Worm (Caenorhabditis elegans) whole organism, young adult: Measurements from ENCODE around the gene sec-16A.1.

ENCODE experiments used
- F10E7.11 ChIP-seq: sonication (generic microtip); optimal IDR thresholded peaks from 2 replicates; lab custom pipeline; 2017; ENCODE audit warnings: mild to moderate bottlenecking, missing genetic modification characterization, moderate library complexity, missing compliant biosample characterization
- F22D6.2 ChIP-seq: sonication (generic microtip); optimal IDR thresholded peaks from 2 replicates; lab custom pipeline; 2016; ENCODE audit warnings: mild to moderate bottlenecking, missing genetic modification characterization, missing compliant biosample characterization
- F23B12.7 ChIP-seq: sonication (generic microtip); optimal IDR thresholded peaks from 2 replicates; lab custom pipeline; 2017; ENCODE audit warnings: missing genetic modification characterization, mild to moderate bottlenecking, missing compliant biosample characterization, antibody characterized with exemption, moderate library complexity; ENCODE audit not compliant: insufficient read depth
- F33H1.4 ChIP-seq: fragments of 200-800 bp; sonication (Bioruptor generic); IDR thresholded peaks from 2 replicates; pipeline ENCODE4 v1.3.6; 2022; ENCODE audit warnings: missing genetic modification reagents, missing genetic modification characterization, missing compliant biosample characterization
- F37B4.10 ChIP-seq: fragments of 200-800 bp; sonication (Bioruptor generic); IDR thresholded peaks from 2 replicates; pipeline ENCODE4 v1.3.6; 2022; ENCODE audit warnings: missing genetic modification characterization, missing compliant biosample characterization
- K12H6.12 ChIP-seq: fragments of 200-800 bp; sonication (Bioruptor generic); optimal IDR thresholded peaks from 2 replicates; lab custom pipeline; 2018; ENCODE audit warnings: mild to moderate bottlenecking, missing genetic modification characterization, missing compliant biosample characterization
- T07F8.4 ChIP-seq: sonication (generic microtip); optimal IDR thresholded peaks from 2 replicates; lab custom pipeline; 2016; ENCODE audit warnings: mild to moderate bottlenecking, missing genetic modification characterization, moderate library complexity, missing compliant biosample characterization
- Y79H2A.3 ChIP-seq: fragments of 200-800 bp; sonication (Bioruptor generic); conservative IDR thresholded peaks from 2 replicates; pipeline ENCODE4 v1.3.6; 2022; ENCODE audit warnings: missing genetic modification reagents, missing genetic modification characterization, missing compliant biosample characterization
- aptf-2 ChIP-seq: fragments of 200-800 bp; sonication (Bioruptor generic); conservative IDR thresholded peaks from 2 replicates; pipeline ENCODE4 v1.3.6; 2022; ENCODE audit warnings: missing genetic modification reagents, missing genetic modification characterization, missing compliant biosample characterization
- attf-5 ChIP-seq: fragments of 200-800 bp; sonication (Bioruptor generic); optimal IDR thresholded peaks from 2 replicates; lab custom pipeline; 2018; ENCODE audit warnings: mild to moderate bottlenecking, missing genetic modification characterization, missing compliant biosample characterization
- cebp-1 ChIP-seq, 2 experiments: fragments of 200-800 bp in 1 of 2; sonication (Bioruptor generic) in 1 of 2; sonication (generic microtip) in 1 of 2; IDR thresholded peaks in 1 of 2; optimal IDR thresholded peaks in 1 of 2; 2 replicates each; pipeline versions ENCODE4 v1.3.6 to Lab custom; 2017 to 2022; ENCODE audit warnings: missing compliant biosample characterization in 2 of 2, missing genetic modification characterization in 2 of 2, mild to moderate bottlenecking in 1 of 2, missing genetic modification reagents in 1 of 2, moderate library complexity in 1 of 2
- cebp-2 ChIP-seq: fragments of 200-800 bp; sonication (Bioruptor generic); IDR thresholded peaks from 2 replicates; pipeline ENCODE4 v1.3.6; 2022; ENCODE audit warnings: missing genetic modification characterization, missing compliant biosample characterization
- ceh-100 ChIP-seq: fragments of 200-800 bp; sonication (Bioruptor generic); IDR thresholded peaks from 2 replicates; pipeline ENCODE4 v1.3.6; 2022; ENCODE audit warnings: missing genetic modification reagents, missing genetic modification characterization, missing compliant biosample characterization
- ceh-79 ChIP-seq: sonication (generic microtip); optimal IDR thresholded peaks from 2 replicates; lab custom pipeline; 2017; ENCODE audit warnings: mild to moderate bottlenecking, missing genetic modification characterization, missing compliant biosample characterization
- chd-7 ChIP-seq: sonication (generic microtip); optimal IDR thresholded peaks from 2 replicates; lab custom pipeline; 2016; ENCODE audit warnings: mild to moderate bottlenecking, missing genetic modification characterization, moderate library complexity, missing compliant biosample characterization
- dox-1 ChIP-seq: fragments of 200-800 bp; sonication (Bioruptor generic); IDR thresholded peaks from 2 replicates; pipeline ENCODE4 v1.3.6; 2022; ENCODE audit warnings: missing genetic modification reagents, missing genetic modification characterization, missing compliant biosample characterization
- dpff-1 ChIP-seq: sonication (generic microtip); optimal IDR thresholded peaks from 2 replicates; lab custom pipeline; 2017; ENCODE audit warnings: mild to moderate bottlenecking, missing genetic modification characterization, missing compliant biosample characterization
- ekl-4 ChIP-seq: fragments of 200-800 bp; sonication (Bioruptor generic); IDR thresholded peaks from 2 replicates; pipeline ENCODE4 v1.3.6; 2022; ENCODE audit warnings: missing genetic modification reagents, missing genetic modification characterization, missing compliant biosample characterization
- fkh-3 ChIP-seq: sonication (generic microtip); optimal IDR thresholded peaks from 2 replicates; lab custom pipeline; 2016; ENCODE audit warnings: mild to moderate bottlenecking, missing genetic modification characterization, missing compliant biosample characterization
- hmg-1.2 ChIP-seq: fragments of 200-800 bp; sonication (Bioruptor generic); IDR thresholded peaks from 2 replicates; pipeline ENCODE4 v1.3.6; 2022; ENCODE audit warnings: missing genetic modification reagents, missing genetic modification characterization, missing compliant biosample characterization
- lin-26 ChIP-seq: fragments of 200-800 bp; sonication (Bioruptor generic); IDR thresholded peaks from 2 replicates; pipeline ENCODE4 v1.3.6; 2022; ENCODE audit warnings: missing genetic modification reagents, missing genetic modification characterization, missing compliant biosample characterization
- lsl-1 ChIP-seq: fragments of 200-800 bp; sonication (Bioruptor generic); optimal IDR thresholded peaks from 2 replicates; lab custom pipeline; 2018; ENCODE audit warnings: mild to moderate bottlenecking, missing genetic modification characterization, moderate library complexity, missing compliant biosample characterization
- nfyb-1 ChIP-seq: fragments of 200-800 bp; sonication (Bioruptor generic); IDR thresholded peaks from 2 replicates; pipeline ENCODE4 v1.3.6; 2022; ENCODE audit warnings: missing genetic modification reagents, missing genetic modification characterization, missing compliant biosample characterization
- nhr-179 ChIP-seq: sonication (generic microtip); optimal IDR thresholded peaks from 2 replicates; lab custom pipeline; 2016; ENCODE audit warnings: mild to moderate bottlenecking, missing genetic modification characterization, missing compliant biosample characterization
- nhr-27 ChIP-seq: fragments of 200-800 bp; sonication (Bioruptor generic); optimal IDR thresholded peaks from 2 replicates; lab custom pipeline; 2018; ENCODE audit warnings: mild to moderate bottlenecking, missing genetic modification characterization, moderate library complexity, missing compliant biosample characterization
- nhr-80 ChIP-seq: sonication (generic microtip); optimal IDR thresholded peaks from 2 replicates; lab custom pipeline; 2016; ENCODE audit warnings: missing genetic modification characterization, missing compliant biosample characterization
- nhr-90 ChIP-seq: sonication (generic microtip); optimal IDR thresholded peaks from 2 replicates; lab custom pipeline; 2016; ENCODE audit warnings: missing genotype, mild to moderate bottlenecking, missing genetic modification characterization, missing compliant biosample characterization
- pbrm-1 ChIP-seq: fragments of 200-800 bp; sonication (Bioruptor generic); IDR thresholded peaks from 2 replicates; pipeline ENCODE4 v1.3.6; 2022; ENCODE audit warnings: missing genetic modification reagents, missing genetic modification characterization, missing compliant biosample characterization
- sdz-38 ChIP-seq: sonication (generic microtip); optimal IDR thresholded peaks from 2 replicates; lab custom pipeline; 2016; ENCODE audit warnings: missing genotype, missing genetic modification characterization, missing compliant biosample characterization
- snpc-1.3 ChIP-seq: sonication (generic microtip); optimal IDR thresholded peaks from 2 replicates; lab custom pipeline; 2017; ENCODE audit warnings: missing genetic modification characterization, mild to moderate bottlenecking, missing compliant biosample characterization, antibody characterized with exemption, moderate library complexity, missing genotype, missing genetic modification reagents; ENCODE audit not compliant: insufficient read depth
- somi-1 ChIP-seq: fragments of 200-800 bp; sonication (Bioruptor generic); optimal IDR thresholded peaks from 2 replicates; lab custom pipeline; 2018; ENCODE audit warnings: mild to moderate bottlenecking, missing genetic modification characterization, missing compliant biosample characterization
- tlf-1 ChIP-seq: fragments of 200-800 bp; sonication (Bioruptor generic); optimal IDR thresholded peaks from 2 replicates; lab custom pipeline; 2018; ENCODE audit warnings: mild to moderate bottlenecking, missing genetic modification characterization, missing compliant biosample characterization
- zim-3 ChIP-seq: sonication (generic microtip); optimal IDR thresholded peaks from 2 replicates; lab custom pipeline; 2017; ENCODE audit warnings: mild to moderate bottlenecking, missing genetic modification characterization, moderate library complexity, missing compliant biosample characterization
- ztf-25 ChIP-seq: fragments of 200-800 bp; sonication (Bioruptor generic); IDR thresholded peaks from 2 replicates; pipeline ENCODE4 v1.3.6; 2022; ENCODE audit warnings: missing genetic modification reagents, missing genetic modification characterization, missing compliant biosample characterization
- ztf-26 ChIP-seq: sonication (generic microtip); optimal IDR thresholded peaks from 2 replicates; lab custom pipeline; 2017; ENCODE audit warnings: missing genetic modification characterization, missing compliant biosample characterization
- ztf-28 ChIP-seq: fragments of 200-800 bp; sonication (Bioruptor generic); IDR thresholded peaks from 2 replicates; pipeline ENCODE4 v1.3.6; 2022; ENCODE audit warnings: missing genetic modification reagents, missing genetic modification characterization, missing compliant biosample characterization

The sec-16A.1 gene

ce11 chrIII:9125789-9126304, at the start of gene sec-16A.1:
Gene sec-16A.1, plus strand, starts transcription at chrIII:9125839.
- no peak for TF ChIP-seq fkh-3 (tag; lab: Kevin White, UChicago)
- TF ChIP-seq chd-7: no peak
- no peak for TF ChIP-seq dpff-1
- TF ChIP-seq nfyb-1 (GFP tag; lab: Robert Waterston, UW): no peak
- no peak for TF ChIP-seq F22D6.2 (tag; lab: Kevin White, UChicago)
- TF ChIP-seq Y79H2A.3 (GFP tag; lab: Robert Waterston, UW): no peak
- no peak for TF ChIP-seq ztf-25 (GFP tag; lab: Robert Waterston, UW)
- TF ChIP-seq nhr-27 (tag; lab: Kevin White, UChicago): no peak
- no peak for TF ChIP-seq lsl-1 (GFP tag; lab: Kevin White, UChicago)
- TF ChIP-seq ztf-28: no peak
- peak; percentile 34 for TF ChIP-seq attf-5 (GFP tag; lab: Kevin White, UChicago)
- TF ChIP-seq T07F8.4: no peak
- no peak for TF ChIP-seq cebp-2
- TF ChIP-seq F10E7.11 (tag; lab: Kevin White, UChicago): no peak
- peak; percentile 24; the same call in 1 of the 2 replicates for TF ChIP-seq hmg-1.2 (GFP tag; lab: Robert Waterston, UW)
- TF ChIP-seq nhr-80: no peak

- TF ChIP-seq K12H6.12 (tag; lab: Kevin White, UChicago) (no peak), ekl-4 (no peak), pbrm-1 (GFP tag; lab: Robert Waterston, UW) (no peak), sdz-38 (tag; lab: Kevin White, UChicago) (no peak), somi-1 (GFP tag; lab: Kevin White, UChicago) (no peak), ztf-26 (tag; lab: Kevin White, UChicago) (no peak), ceh-100 (GFP tag; lab: Robert Waterston, UW) (no peak), snpc-1.3 (tag; lab: Kevin White, UChicago) (no peak), dox-1 (GFP tag; lab: Robert Waterston, UW) (no peak), F33H1.4 (no peak), cebp-1 (GFP tag; IDR thresholded peaks at IDR 0.05; lab: Robert Waterston, UW) (no peak), cebp-1 (tag; optimal IDR thresholded peaks at IDR 0.05; lab: Kevin White, UChicago) (no peak), lin-26 (GFP tag; lab: Robert Waterston, UW) (no peak), nhr-90 (no peak), nhr-179 (tag; lab: Kevin White, UChicago) (no peak), zim-3 (no peak), ceh-79 (tag; lab: Kevin White, UChicago) (no peak)
These were observed 47.9 kb upstream of the sec-16A.1 start, which contains the start of gene F02A9.1 for ce11 chrIII:9077708-9078107. Gene F02A9.1, minus strand, starts transcription at chrIII:9077808.

- TF ChIP-seq F23B12.7 (no peak), F37B4.10 (GFP tag; lab: Robert Waterston, UW) (no peak), nhr-80 (no peak), Y79H2A.3 (GFP tag; lab: Robert Waterston, UW) (no peak), tlf-1 (GFP tag; lab: Kevin White, UChicago) (no peak), aptf-2 (no peak)
- TF ChIP-seq, all 124 proteins: peak for 0
These were observed 45.5 kb upstream of the sec-16A.1 start for ce11 chrIII:9080127-9080526.
